Fruit fly (Drosophila melanogaster) whole organism, prepupa: Measurements from ENCODE around the gene Blos2.

Experiments used
- Blimp-1 ChIP-seq: fragments of 200-800 bp; sonication (Bioruptor generic); optimal IDR thresholded peaks from 3 replicates; lab custom pipeline; 2017; ENCODE audit warnings: missing biosample characterization, missing genetic modification characterization, mild to moderate bottlenecking, moderate library complexity, missing genetic modification reagents
- CG10631 ChIP-seq: fragments of 200-800 bp; sonication (Bioruptor generic); optimal IDR thresholded peaks from 2 replicates; lab custom pipeline; 2016; ENCODE audit warnings: missing biosample characterization, missing genetic modification characterization
- CG10669 ChIP-seq: fragments of 200-800 bp; sonication (Bioruptor generic); optimal IDR thresholded peaks from 3 replicates; lab custom pipeline; 2018; ENCODE audit warnings: missing biosample characterization, mild to moderate bottlenecking, missing genetic modification characterization, moderate library complexity
- CG11762 ChIP-seq: fragments of 200-800 bp; sonication (Bioruptor generic); optimal IDR thresholded peaks from 3 replicates; lab custom pipeline; 2016; ENCODE audit warnings: missing biosample characterization, missing genetic modification characterization; ENCODE audit not compliant: insufficient read depth
- CG11902 ChIP-seq: fragments of 200-800 bp; sonication (Bioruptor generic); optimal IDR thresholded peaks from 3 replicates; lab custom pipeline; 2016; ENCODE audit warnings: missing biosample characterization, missing genetic modification characterization
- CG15336 ChIP-seq: fragments of 200-800 bp; sonication (Bioruptor generic); IDR thresholded peaks from 2 replicates; pipeline ENCODE4 v1.3.6; 2022; ENCODE audit warnings: missing biosample characterization, missing genetic modification characterization
- CG1621 ChIP-seq: fragments of 200-800 bp; sonication (Bioruptor generic); optimal IDR thresholded peaks from 3 replicates; lab custom pipeline; 2018; ENCODE audit warnings: missing biosample characterization, mild to moderate bottlenecking, missing genetic modification characterization
- CG16779 ChIP-seq: fragments of 200-800 bp; sonication (Bioruptor generic); optimal IDR thresholded peaks from 3 replicates; lab custom pipeline; 2017; ENCODE audit warnings: missing biosample characterization, mild to moderate bottlenecking, missing genetic modification characterization
- CG3032 ChIP-seq: fragments of 200-800 bp; optimal IDR thresholded peaks from 2 replicates; lab custom pipeline; 2019; ENCODE audit warnings: missing biosample characterization, mild to moderate bottlenecking, missing genetic modification characterization, moderate library complexity
- CG31627 ChIP-seq: fragments of 200-800 bp; sonication (Bioruptor generic); optimal IDR thresholded peaks from 3 replicates; lab custom pipeline; 2016; ENCODE audit warnings: missing biosample characterization, missing genetic modification characterization
- CG32006 ChIP-seq: fragments of 200-800 bp; sonication (Bioruptor generic); optimal IDR thresholded peaks from 3 replicates; lab custom pipeline; 2017; ENCODE audit warnings: missing biosample characterization, mild to moderate bottlenecking, missing genetic modification characterization
- CG34406 ChIP-seq: fragments of 200-800 bp; sonication (Bioruptor generic); optimal IDR thresholded peaks from 3 replicates; lab custom pipeline; 2016; ENCODE audit warnings: missing biosample characterization, missing genetic modification characterization
- CG3919 ChIP-seq: fragments of 200-800 bp; sonication (Bioruptor generic); optimal IDR thresholded peaks from 3 replicates; lab custom pipeline; 2016; ENCODE audit warnings: missing biosample characterization, missing genetic modification characterization
- CG6163 ChIP-seq: fragments of 200-800 bp; sonication (Bioruptor generic); IDR thresholded peaks from 3 replicates; pipeline ENCODE4 v1.3.6; 2022; ENCODE audit warnings: missing biosample characterization, missing genetic modification characterization
- CG6276 ChIP-seq: fragments of 200-800 bp; sonication (Bioruptor generic); optimal IDR thresholded peaks from 2 replicates; lab custom pipeline; 2017; ENCODE audit warnings: missing biosample characterization, mild to moderate bottlenecking, missing genetic modification characterization
- CG6792 ChIP-seq: fragments of 200-800 bp; sonication (Bioruptor generic); optimal IDR thresholded peaks from 3 replicates; lab custom pipeline; 2016; ENCODE audit warnings: missing biosample characterization, missing genetic modification characterization
- CG6808 ChIP-seq: fragments of 200-800 bp; sonication (Bioruptor generic); optimal IDR thresholded peaks from 3 replicates; lab custom pipeline; 2017; ENCODE audit warnings: missing biosample characterization, missing genetic modification characterization, mild to moderate bottlenecking, moderate library complexity, missing genetic modification reagents
- CG6854 ChIP-seq: fragments of 200-800 bp; sonication (Bioruptor generic); optimal IDR thresholded peaks from 2 replicates; lab custom pipeline; 2017; ENCODE audit warnings: missing biosample characterization, mild to moderate bottlenecking, missing genetic modification characterization
- CG7368 ChIP-seq: fragments of 200-800 bp; sonication (Bioruptor generic); optimal IDR thresholded peaks from 3 replicates; lab custom pipeline; 2016; ENCODE audit warnings: missing biosample characterization, missing genetic modification characterization
- CG8119 ChIP-seq: fragments of 200-800 bp; sonication (Bioruptor generic); IDR thresholded peaks from 3 replicates; pipeline ENCODE4 v1.3.6; 2022; ENCODE audit warnings: missing biosample characterization, missing genetic modification characterization
- CG8319 ChIP-seq: fragments of 200-800 bp; sonication (Bioruptor generic); optimal IDR thresholded peaks from 3 replicates; lab custom pipeline; 2016; ENCODE audit warnings: missing biosample characterization, missing genetic modification characterization
- CG8632 ChIP-seq: fragments of 200-800 bp; sonication (Bioruptor generic); optimal IDR thresholded peaks from 3 replicates; lab custom pipeline; 2016; ENCODE audit warnings: missing biosample characterization, missing genetic modification characterization
- CG9139 ChIP-seq: fragments of 200-800 bp; sonication (Bioruptor generic); optimal IDR thresholded peaks from 3 replicates; lab custom pipeline; 2017; ENCODE audit warnings: missing biosample characterization, mild to moderate bottlenecking, missing genetic modification characterization
- Eip75B ChIP-seq: fragments of 200-800 bp; sonication (Bioruptor generic); optimal IDR thresholded peaks from 3 replicates; lab custom pipeline; 2016; ENCODE audit warnings: missing biosample characterization, missing genetic modification characterization
- Eip78C ChIP-seq: fragments of 200-800 bp; sonication (Bioruptor generic); peaks from one replicate; lab custom pipeline; 2016; ENCODE audit warnings: missing biosample characterization, missing genetic modification characterization
- Eip93F ChIP-seq: fragments of 200-800 bp; sonication (Bioruptor generic); optimal IDR thresholded peaks from 2 replicates; lab custom pipeline; 2016; ENCODE audit warnings: missing biosample characterization, mild to moderate bottlenecking, missing genetic modification characterization
- Ets21C ChIP-seq: fragments of 200-800 bp; sonication (Bioruptor generic); optimal IDR thresholded peaks from 3 replicates; lab custom pipeline; 2016; ENCODE audit warnings: missing biosample characterization, missing genetic modification characterization
- Ets96B ChIP-seq: fragments of 200-800 bp; optimal IDR thresholded peaks from 2 replicates; lab custom pipeline; 2019; ENCODE audit warnings: missing biosample characterization, mild to moderate bottlenecking, missing genetic modification characterization, moderate library complexity
- Gug ChIP-seq: fragments of 200-800 bp; sonication (Bioruptor generic); IDR thresholded peaks from 2 replicates; pipeline ENCODE4 v1.3.6; 2022; ENCODE audit warnings: missing biosample characterization, missing genetic modification characterization
- Hr38 ChIP-seq: sonication (Bioruptor generic); optimal IDR thresholded peaks from 2 replicates; lab custom pipeline; 2016; ENCODE audit warnings: missing biosample characterization, missing genetic modification characterization
- Hr39 ChIP-seq: fragments of 200-800 bp; sonication (Bioruptor generic); optimal IDR thresholded peaks from 2 replicates; lab custom pipeline; 2016; ENCODE audit warnings: missing biosample characterization, missing genetic modification characterization
- Hr4 ChIP-seq: fragments of 200-800 bp; sonication (Bioruptor generic); optimal IDR thresholded peaks from 3 replicates; lab custom pipeline; 2016; ENCODE audit warnings: missing biosample characterization, missing genetic modification characterization
- Lpt ChIP-seq: fragments of 200-800 bp; sonication (Bioruptor generic); optimal IDR thresholded peaks from 3 replicates; lab custom pipeline; 2016; ENCODE audit warnings: missing biosample characterization, missing genetic modification characterization
- OdsH ChIP-seq: fragments of 200-800 bp; sonication (Bioruptor generic); optimal IDR thresholded peaks from 3 replicates; lab custom pipeline; 2016; ENCODE audit warnings: missing biosample characterization, missing genetic modification characterization
- Sox102F ChIP-seq: fragments of 200-800 bp; sonication (Bioruptor generic); optimal IDR thresholded peaks from 2 replicates; lab custom pipeline; 2016; ENCODE audit warnings: missing biosample characterization, mild to moderate bottlenecking, missing genetic modification characterization
- Sox14 ChIP-seq: fragments of 200-800 bp; sonication (Bioruptor generic); optimal IDR thresholded peaks from 3 replicates; lab custom pipeline; 2016; ENCODE audit warnings: missing biosample characterization, missing genetic modification characterization
- Sox15 ChIP-seq: fragments of 200-800 bp; sonication (Bioruptor generic); optimal IDR thresholded peaks from 3 replicates; lab custom pipeline; 2016; ENCODE audit warnings: missing biosample characterization, missing genetic modification characterization
- achi ChIP-seq: fragments of 200-800 bp; sonication (Bioruptor generic); optimal IDR thresholded peaks from 3 replicates; lab custom pipeline; 2016; ENCODE audit warnings: missing biosample characterization, missing genetic modification characterization
- acj6 ChIP-seq: fragments of 200-800 bp; sonication (Bioruptor generic); optimal IDR thresholded peaks from 3 replicates; lab custom pipeline; 2016; ENCODE audit warnings: missing biosample characterization, missing genetic modification characterization
- cyc ChIP-seq: fragments of 200-800 bp; sonication (Bioruptor generic); optimal IDR thresholded peaks from 3 replicates; lab custom pipeline; 2016; ENCODE audit warnings: missing biosample characterization, missing genetic modification characterization
- dac ChIP-seq: fragments of 200-800 bp; sonication (Bioruptor generic); optimal IDR thresholded peaks from 2 replicates; lab custom pipeline; 2017; ENCODE audit warnings: missing biosample characterization, mild to moderate bottlenecking, missing genetic modification characterization
- dsx ChIP-seq: fragments of 200-800 bp; optimal IDR thresholded peaks from 3 replicates; lab custom pipeline; 2019; ENCODE audit warnings: missing biosample characterization, mild to moderate bottlenecking, missing genetic modification characterization, moderate library complexity; ENCODE audit not compliant: poor library complexity, severe bottlenecking
- eg ChIP-seq: fragments of 200-800 bp; sonication (Bioruptor generic); IDR thresholded peaks from 3 replicates; pipeline ENCODE4 v1.3.6; 2022; ENCODE audit warnings: missing biosample characterization, missing genetic modification characterization
- esn ChIP-seq: fragments of 200-800 bp; sonication (Bioruptor generic); optimal IDR thresholded peaks from 2 replicates; lab custom pipeline; 2016; ENCODE audit warnings: missing biosample characterization, mild to moderate bottlenecking, missing genetic modification characterization, moderate library complexity
- fd59A ChIP-seq: fragments of 200-800 bp; sonication (Bioruptor generic); optimal IDR thresholded peaks from 2 replicates; lab custom pipeline; 2017; ENCODE audit warnings: missing biosample characterization, mild to moderate bottlenecking, missing genetic modification characterization, missing genetic modification reagents
- fd85E ChIP-seq: fragments of 200-800 bp; sonication (Bioruptor generic); optimal IDR thresholded peaks from 3 replicates; lab custom pipeline; 2016; ENCODE audit warnings: missing biosample characterization, missing genetic modification characterization
- fkh ChIP-seq: fragments of 200-800 bp; sonication (Bioruptor generic); optimal IDR thresholded peaks from 3 replicates; lab custom pipeline; 2017; ENCODE audit warnings: missing biosample characterization, mild to moderate bottlenecking, missing genetic modification characterization, moderate library complexity
- net ChIP-seq: fragments of 200-800 bp; sonication (Bioruptor generic); optimal IDR thresholded peaks from 3 replicates; lab custom pipeline; 2016; ENCODE audit warnings: missing biosample characterization, missing genetic modification characterization
- salr ChIP-seq, 2 experiments: fragments of 200-800 bp; sonication (Bioruptor generic); optimal IDR thresholded peaks; 3 replicates each; lab custom pipeline; 2016 to 2018; ENCODE audit warnings: missing biosample characterization in 2 of 2, missing genetic modification characterization in 2 of 2, mild to moderate bottlenecking in 1 of 2
- spab ChIP-seq: fragments of 200-800 bp; sonication (Bioruptor generic); optimal IDR thresholded peaks from 2 replicates; lab custom pipeline; 2017; ENCODE audit warnings: missing biosample characterization, mild to moderate bottlenecking, missing genetic modification characterization, missing genetic modification reagents
- svp ChIP-seq: fragments of 200-800 bp; sonication (Bioruptor generic); peaks from one replicate; lab custom pipeline; 2016; ENCODE audit warnings: missing biosample characterization, missing genetic modification characterization
- topi ChIP-seq: fragments of 200-800 bp; sonication (Bioruptor generic); optimal IDR thresholded peaks from 3 replicates; lab custom pipeline; 2016; ENCODE audit warnings: missing biosample characterization, missing genetic modification characterization
- vri ChIP-seq: fragments of 200-800 bp; sonication (Bioruptor generic); optimal IDR thresholded peaks from 3 replicates; lab custom pipeline; 2016; ENCODE audit warnings: missing biosample characterization, mild to moderate bottlenecking, missing genetic modification characterization

Blos2 gene

DNA sequence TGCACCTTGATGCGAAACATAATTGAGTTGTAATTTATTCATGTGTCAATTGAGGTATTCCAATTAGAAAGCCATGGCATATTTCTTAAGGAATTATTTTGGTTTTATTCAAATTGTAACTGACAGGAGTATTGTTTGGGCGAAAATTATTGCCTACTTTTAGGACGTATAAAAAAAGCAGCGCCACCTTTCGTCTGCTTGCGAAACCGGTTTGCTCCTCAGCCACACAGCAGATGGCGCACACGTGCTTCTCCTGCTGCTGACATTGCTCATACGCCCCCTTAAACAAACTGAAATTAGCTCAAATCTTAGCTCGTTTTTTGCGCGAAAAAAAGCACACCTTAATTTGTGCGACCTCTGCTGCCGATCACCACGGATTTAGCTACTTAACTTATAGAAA is 13.5 kb upstream of the Blos2 start:
- no peak for TF ChIP-seq fd59A (GFP tag; lab: Kevin White, UChicago)
- TF ChIP-seq CG32006 (GFP tag; lab: Kevin White, UChicago): peak; percentile 30
- TF ChIP-seq Sox14 (GFP tag; lab: Kevin White, UChicago): peak; percentile 60
- peak; percentile 20 for TF ChIP-seq CG11762
- no peak for TF ChIP-seq Lpt (GFP tag; lab: Kevin White, UChicago)
- no peak for TF ChIP-seq Hr38 (GFP tag; lab: Kevin White, UChicago)
- TF ChIP-seq CG15336 (GFP tag; lab: Robert Waterston, UW): no peak
- TF ChIP-seq Ets21C (GFP tag; lab: Kevin White, UChicago): peak; percentile 32
- no peak for TF ChIP-seq dsx (GFP tag; lab: Kevin White, UChicago)
- no peak for TF ChIP-seq CG1621
- TF ChIP-seq fd85E (GFP tag; lab: Kevin White, UChicago): no peak
- no peak for TF ChIP-seq CG6808
- peak; percentile 62 for TF ChIP-seq CG6792 (GFP tag; lab: Kevin White, UChicago)
- peak; percentile 53 for TF ChIP-seq CG6854 (GFP tag; lab: Kevin White, UChicago)
- TF ChIP-seq CG9139 (GFP tag; lab: Kevin White, UChicago): no peak
- peak; percentile 81 for TF ChIP-seq Eip78C
- TF ChIP-seq Eip75B (GFP tag; lab: Kevin White, UChicago): peak; percentile 64
- peak; percentile 62 for TF ChIP-seq eg (GFP tag; lab: Robert Waterston, UW)
- TF ChIP-seq Ets96B: no peak
- no peak for TF ChIP-seq Eip93F (GFP tag; lab: Kevin White, UChicago)
- TF ChIP-seq spab (GFP tag; lab: Kevin White, UChicago): no peak
- no peak for TF ChIP-seq svp
- peak; percentile 76 for TF ChIP-seq Hr39 (GFP tag; lab: Kevin White, UChicago)
- TF ChIP-seq Hr4 (GFP tag; lab: Kevin White, UChicago): peak; percentile 31
- peak; percentile 4 for TF ChIP-seq achi (GFP tag; lab: Kevin White, UChicago)
- no peak for TF ChIP-seq CG6163
- TF ChIP-seq CG8319 (GFP tag; lab: Kevin White, UChicago): peak; percentile 23
- TF ChIP-seq CG8119 (GFP tag; lab: Robert Waterston, UW): no peak
- peak; percentile 38 for TF ChIP-seq CG3032
- TF ChIP-seq acj6 (GFP tag; lab: Kevin White, UChicago): peak; percentile 59
- peak; percentile 37 for TF ChIP-seq CG10669
- TF ChIP-seq fkh (GFP tag; lab: Kevin White, UChicago): peak; percentile 16
- peak; percentile 31 for TF ChIP-seq CG7368 (GFP tag; lab: Kevin White, UChicago)
- peak; percentile 71 for TF ChIP-seq CG3919 (GFP tag; lab: Kevin White, UChicago)
- no peak for TF ChIP-seq CG16779 (tag; lab: Kevin White, UChicago)
- TF ChIP-seq CG6276 (GFP tag; lab: Kevin White, UChicago): no peak
- peak; percentile 70 for TF ChIP-seq topi (GFP tag; lab: Kevin White, UChicago)
- peak; percentile 45 for TF ChIP-seq Sox102F (GFP tag; lab: Kevin White, UChicago)
- TF ChIP-seq dac (GFP tag; lab: Kevin White, UChicago): no peak
- TF ChIP-seq CG10631 (GFP tag; lab: Kevin White, UChicago): no peak
- TF ChIP-seq OdsH (GFP tag; lab: Kevin White, UChicago): peak; percentile 50
- no peak for TF ChIP-seq Gug (GFP tag; lab: Robert Waterston, UW)
- peak; percentile 2 for TF ChIP-seq Sox15
- TF ChIP-seq cyc (GFP tag; lab: Kevin White, UChicago): peak; percentile 80
- TF ChIP-seq CG31627 (GFP tag; lab: Kevin White, UChicago): peak; percentile 81
- TF ChIP-seq net (GFP tag; lab: Kevin White, UChicago): peak; percentile 46
- TF ChIP-seq Blimp-1 (GFP tag; lab: Kevin White, UChicago): no peak
- no peak for TF ChIP-seq vri (GFP tag; lab: Kevin White, UChicago)
- TF ChIP-seq CG34406 (GFP tag; lab: Kevin White, UChicago): peak; percentile 55
- peak; percentile 49 for TF ChIP-seq CG11902 (GFP tag; lab: Kevin White, UChicago)
- TF ChIP-seq esn (GFP tag; lab: Kevin White, UChicago): peak; percentile 75
- peak in 1 of 2 experiments; percentile 55 for TF ChIP-seq salr (GFP tag; optimal IDR thresholded peaks at IDR 0.05; lab: Kevin White, UChicago)
- TF ChIP-seq CG8632 (GFP tag; lab: Kevin White, UChicago): no peak
